Worm (Caenorhabditis elegans): ENCODE measurements around the gene rpb-8.

DNA sequence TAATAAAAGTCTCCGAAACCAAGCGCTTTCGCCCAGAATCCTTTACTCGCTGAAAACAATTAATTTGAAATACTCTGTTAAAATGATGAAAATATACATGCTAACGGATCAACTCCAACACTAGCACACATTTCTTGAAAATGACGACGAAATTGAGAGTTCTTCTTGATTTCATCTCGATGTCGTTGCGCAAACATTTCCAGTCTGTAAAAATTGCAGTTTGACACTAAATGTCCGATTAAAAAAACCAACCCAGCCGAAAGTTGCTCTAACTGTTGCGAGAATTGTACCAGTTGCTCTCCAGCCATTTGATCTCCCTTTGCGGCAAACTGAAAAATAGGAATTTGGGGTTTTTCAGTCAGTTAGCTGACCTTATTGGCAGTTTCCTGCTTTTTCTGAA lies 43.5 kb upstream of the rpb-8 start:
- TF ChIP-seq bed-2 (GFP tag; IDR thresholded peaks at IDR 0.05) (no peak), him-1 (tag; optimal IDR thresholded peaks at IDR 0.05) (no peak), Y95B8A.8 (GFP tag; IDR thresholded peaks at IDR 0.05) (no peak), F39B2.1 (GFP tag; IDR thresholded peaks at IDR 0.05) (no peak), ztf-22 (GFP tag; optimal IDR thresholded peaks at IDR 0.05) (no peak), rcor-1 (GFP tag; IDR thresholded peaks at IDR 0.05) (no peak), rec-8 (tag; optimal IDR thresholded peaks at IDR 0.05) (no peak), F49E8.2 (tag; optimal IDR thresholded peaks at IDR 0.05; ENCODE audit: insufficient read depth) (no peak), mel-28 (tag; optimal IDR thresholded peaks at IDR 0.05; ENCODE audit: borderline replicate concordance) (no peak), nfya-2 (GFP tag; IDR thresholded peaks at IDR 0.05) (no peak)

All from whole organism, young adult.